Worm (Caenorhabditis elegans) whole organism, young adult: ENCODE data around the gene pycr-4.
A peak's percentile ranks its signal among the peaks of the same experiment; 100 is the strongest.

Experiments used
- B0035.1 ChIP-seq: sonication (generic microtip); optimal IDR thresholded peaks from 2 replicates; lab custom pipeline; 2016; ENCODE audit warnings: missing genetic modification characterization, mild to moderate bottlenecking, missing compliant biosample characterization, missing genotype, missing genetic modification reagents
- B0261.1 ChIP-seq: sonication (generic microtip); optimal IDR thresholded peaks from 2 replicates; lab custom pipeline; 2016; ENCODE audit warnings: mild to moderate bottlenecking, missing genetic modification characterization, moderate library complexity, missing compliant biosample characterization
- D2030.7 ChIP-seq: fragments of 200-800 bp; sonication (Bioruptor generic); IDR thresholded peaks from 2 replicates; pipeline ENCODE4 v1.3.6; 2022; ENCODE audit warnings: missing genetic modification reagents, missing genetic modification characterization, missing compliant biosample characterization
- F10E7.11 ChIP-seq: sonication (generic microtip); optimal IDR thresholded peaks from 2 replicates; lab custom pipeline; 2017; ENCODE audit warnings: mild to moderate bottlenecking, missing genetic modification characterization, moderate library complexity, missing compliant biosample characterization
- F23B12.7 ChIP-seq: sonication (generic microtip); optimal IDR thresholded peaks from 2 replicates; lab custom pipeline; 2017; ENCODE audit warnings: missing genetic modification characterization, mild to moderate bottlenecking, missing compliant biosample characterization, antibody characterized with exemption, moderate library complexity; ENCODE audit not compliant: insufficient read depth
- F49E8.2 ChIP-seq: sonication (generic microtip); optimal IDR thresholded peaks from 3 replicates; lab custom pipeline; 2017; ENCODE audit warnings: missing genetic modification characterization, mild to moderate bottlenecking, missing compliant biosample characterization, antibody characterized with exemption, moderate library complexity; ENCODE audit not compliant: insufficient read depth
- F57C9.4 ChIP-seq: sonication (generic microtip); optimal IDR thresholded peaks from 2 replicates; lab custom pipeline; 2017; ENCODE audit warnings: mild to moderate bottlenecking, missing genetic modification characterization, missing compliant biosample characterization
- T26A5.8 ChIP-seq: sonication (generic microtip); optimal IDR thresholded peaks from 2 replicates; lab custom pipeline; 2016; ENCODE audit warnings: missing genetic modification characterization, missing compliant biosample characterization
- Y53F4B.3 ChIP-seq: fragments of 200-800 bp; sonication (Bioruptor generic); IDR thresholded peaks from 2 replicates; pipeline ENCODE4 v1.3.6; 2022; ENCODE audit warnings: missing genetic modification reagents, missing genetic modification characterization, missing compliant biosample characterization
- Y67H2A.10 ChIP-seq: fragments of 200-800 bp; sonication (Bioruptor generic); conservative IDR thresholded peaks from 2 replicates; pipeline ENCODE4 v1.3.6; 2022; ENCODE audit warnings: missing genetic modification reagents, missing genetic modification characterization, missing compliant biosample characterization
- ZK185.1 ChIP-seq: sonication (generic microtip); optimal IDR thresholded peaks from 2 replicates; lab custom pipeline; 2016; ENCODE audit warnings: mild to moderate bottlenecking, missing genetic modification characterization, missing compliant biosample characterization; ENCODE audit not compliant: poor library complexity, severe bottlenecking
- aptf-2 ChIP-seq: fragments of 200-800 bp; sonication (Bioruptor generic); conservative IDR thresholded peaks from 2 replicates; pipeline ENCODE4 v1.3.6; 2022; ENCODE audit warnings: missing genetic modification reagents, missing genetic modification characterization, missing compliant biosample characterization
- attf-3 ChIP-seq: fragments of 200-800 bp; sonication (Bioruptor generic); conservative IDR thresholded peaks from 2 replicates; pipeline ENCODE4 v1.3.6; 2022; ENCODE audit warnings: missing genetic modification reagents, missing genetic modification characterization, missing compliant biosample characterization
- attf-6 ChIP-seq: fragments of 200-800 bp; sonication (Bioruptor generic); IDR thresholded peaks from 2 replicates; pipeline ENCODE4 v1.3.6; 2022; ENCODE audit warnings: missing genetic modification reagents, missing genetic modification characterization, missing compliant biosample characterization
- bed-2 ChIP-seq: fragments of 200-800 bp; sonication (Bioruptor generic); IDR thresholded peaks from 2 replicates; pipeline ENCODE4 v1.3.6; 2022; ENCODE audit warnings: missing genetic modification reagents, missing genetic modification characterization, missing compliant biosample characterization
- ccch-3 ChIP-seq: fragments of 200-800 bp; sonication (Bioruptor generic); optimal IDR thresholded peaks from 2 replicates; lab custom pipeline; 2018; ENCODE audit warnings: mild to moderate bottlenecking, missing genetic modification characterization, missing compliant biosample characterization
- cebp-1 ChIP-seq, 2 experiments: fragments of 200-800 bp in 1 of 2; sonication (Bioruptor generic) in 1 of 2; sonication (generic microtip) in 1 of 2; IDR thresholded peaks in 1 of 2; optimal IDR thresholded peaks in 1 of 2; 2 replicates each; pipeline versions ENCODE4 v1.3.6 to Lab custom; 2017 to 2022; ENCODE audit warnings: missing compliant biosample characterization in 2 of 2, missing genetic modification characterization in 2 of 2, mild to moderate bottlenecking in 1 of 2, missing genetic modification reagents in 1 of 2, moderate library complexity in 1 of 2
- ceh-100 ChIP-seq: fragments of 200-800 bp; sonication (Bioruptor generic); IDR thresholded peaks from 2 replicates; pipeline ENCODE4 v1.3.6; 2022; ENCODE audit warnings: missing genetic modification reagents, missing genetic modification characterization, missing compliant biosample characterization
- ceh-40 ChIP-seq: fragments of 200-800 bp; sonication (Bioruptor generic); IDR thresholded peaks from 2 replicates; pipeline ENCODE4 v1.3.6; 2022; ENCODE audit warnings: missing genetic modification characterization, missing compliant biosample characterization
- dpff-1 ChIP-seq: sonication (generic microtip); optimal IDR thresholded peaks from 2 replicates; lab custom pipeline; 2017; ENCODE audit warnings: mild to moderate bottlenecking, missing genetic modification characterization, missing compliant biosample characterization
- dpl-1 ChIP-seq: fragments of 150-350 bp; optimal IDR thresholded peaks from 2 replicates; lab custom pipeline; 2014; ENCODE audit warnings: missing biosample characterization, missing genetic modification reagents, missing genetic modification characterization
- egl-18 ChIP-seq: fragments of 200-800 bp; sonication (Bioruptor generic); IDR thresholded peaks from 2 replicates; pipeline ENCODE4 v1.3.6; 2022; ENCODE audit warnings: missing genetic modification reagents, missing genetic modification characterization, missing compliant biosample characterization
- egrh-3 ChIP-seq: fragments of 200-800 bp; sonication (Bioruptor generic); IDR thresholded peaks from 2 replicates; pipeline ENCODE4 v1.3.6; 2022; ENCODE audit warnings: missing genetic modification reagents, missing genetic modification characterization, missing compliant biosample characterization
- gei-17 ChIP-seq: fragments of 200-800 bp; sonication (Bioruptor generic); optimal IDR thresholded peaks from 2 replicates; lab custom pipeline; 2018; ENCODE audit warnings: mild to moderate bottlenecking, missing genetic modification characterization, missing compliant biosample characterization
- hlh-26 ChIP-seq: fragments of 200-800 bp; sonication (Bioruptor generic); conservative IDR thresholded peaks from 2 replicates; pipeline ENCODE4 v1.3.6; 2022; ENCODE audit warnings: missing genetic modification reagents, missing genetic modification characterization, missing compliant biosample characterization
- hmg-1.2 ChIP-seq: fragments of 200-800 bp; sonication (Bioruptor generic); IDR thresholded peaks from 2 replicates; pipeline ENCODE4 v1.3.6; 2022; ENCODE audit warnings: missing genetic modification reagents, missing genetic modification characterization, missing compliant biosample characterization
- lin-35 ChIP-seq, 3 experiments: fragments of 150-350 bp in 2 of 3; sonication (generic microtip) in 1 of 3; optimal IDR thresholded peaks; 2 replicates each; lab custom pipeline; 2014 to 2018; ENCODE audit warnings: missing biosample characterization in 3 of 3, missing genetic modification characterization in 3 of 3, missing genetic modification reagents in 3 of 3
- lin-40 ChIP-seq: sonication (generic microtip); optimal IDR thresholded peaks from 2 replicates; lab custom pipeline; 2016; ENCODE audit warnings: missing genetic modification characterization, mild to moderate bottlenecking, missing compliant biosample characterization, missing genotype, missing genetic modification reagents
- lin-54 ChIP-seq: fragments of 200-800 bp; sonication (Bioruptor generic); optimal IDR thresholded peaks from 2 replicates; lab custom pipeline; 2018; ENCODE audit warnings: mild to moderate bottlenecking, missing genetic modification characterization, missing compliant biosample characterization
- madf-10 ChIP-seq: sonication (generic microtip); optimal IDR thresholded peaks from 2 replicates; lab custom pipeline; 2016; ENCODE audit warnings: mild to moderate bottlenecking, missing genetic modification characterization, missing compliant biosample characterization
- madf-3 ChIP-seq: fragments of 200-800 bp; sonication (Bioruptor generic); IDR thresholded peaks from 2 replicates; pipeline ENCODE4 v1.3.6; 2022; ENCODE audit warnings: missing genetic modification reagents, missing genetic modification characterization, missing compliant biosample characterization
- madf-8 ChIP-seq: fragments of 200-800 bp; sonication (Bioruptor generic); conservative IDR thresholded peaks from 2 replicates; pipeline ENCODE4 v1.3.6; 2022; ENCODE audit warnings: missing genetic modification reagents, missing genetic modification characterization, missing compliant biosample characterization
- mes-4 ChIP-seq: sonication (generic microtip); optimal IDR thresholded peaks from 2 replicates; lab custom pipeline; 2016; ENCODE audit warnings: missing genotype, missing genetic modification characterization, missing compliant biosample characterization
- nhr-90 ChIP-seq: sonication (generic microtip); optimal IDR thresholded peaks from 2 replicates; lab custom pipeline; 2016; ENCODE audit warnings: missing genotype, mild to moderate bottlenecking, missing genetic modification characterization, missing compliant biosample characterization
- rcor-1 ChIP-seq: fragments of 200-800 bp; sonication (Bioruptor generic); IDR thresholded peaks from 2 replicates; pipeline ENCODE4 v1.3.6; 2022; ENCODE audit warnings: missing genetic modification reagents, missing genetic modification characterization, missing compliant biosample characterization
- rpc-1 ChIP-seq, 2 experiments: fragments of 150-350 bp in 1 of 2; sonication (generic microtip) in 1 of 2; optimal IDR thresholded peaks; 2 replicates each; lab custom pipeline; 2014 to 2018; ENCODE audit warnings: missing biosample characterization in 1 of 2, missing genetic modification characterization in 1 of 2, missing genetic modification reagents in 1 of 2, missing genotype in 1 of 2
- sptf-2 ChIP-seq: fragments of 200-800 bp; sonication (Bioruptor generic); optimal IDR thresholded peaks from 2 replicates; lab custom pipeline; 2018; ENCODE audit warnings: mild to moderate bottlenecking, missing genetic modification characterization, missing compliant biosample characterization
- tbp1 ChIP-seq: fragments of 200-800 bp; sonication (Bioruptor generic); optimal IDR thresholded peaks from 2 replicates; lab custom pipeline; 2018; ENCODE audit warnings: mild to moderate bottlenecking, missing genetic modification characterization, missing compliant biosample characterization
- tbx-9 ChIP-seq: sonication (generic microtip); optimal IDR thresholded peaks from 2 replicates; lab custom pipeline; 2016; ENCODE audit warnings: borderline replicate concordance, missing genetic modification characterization, inconsistent platforms, missing compliant biosample characterization
- tlf-1 ChIP-seq: fragments of 200-800 bp; sonication (Bioruptor generic); optimal IDR thresholded peaks from 2 replicates; lab custom pipeline; 2018; ENCODE audit warnings: mild to moderate bottlenecking, missing genetic modification characterization, missing compliant biosample characterization
- xnd-1 ChIP-seq: sonication (generic microtip); optimal IDR thresholded peaks from 2 replicates; lab custom pipeline; 2016; ENCODE audit warnings: missing genotype, missing genetic modification reagents, missing genetic modification characterization, missing compliant biosample characterization
- zim-3 ChIP-seq: sonication (generic microtip); optimal IDR thresholded peaks from 2 replicates; lab custom pipeline; 2017; ENCODE audit warnings: mild to moderate bottlenecking, missing genetic modification characterization, moderate library complexity, missing compliant biosample characterization
- ztf-18 ChIP-seq: sonication (generic microtip); optimal IDR thresholded peaks from 2 replicates; lab custom pipeline; 2016; ENCODE audit warnings: missing genotype, mild to moderate bottlenecking, missing genetic modification characterization, missing compliant biosample characterization
- ztf-28 ChIP-seq: fragments of 200-800 bp; sonication (Bioruptor generic); IDR thresholded peaks from 2 replicates; pipeline ENCODE4 v1.3.6; 2022; ENCODE audit warnings: missing genetic modification reagents, missing genetic modification characterization, missing compliant biosample characterization
- ztf-6 ChIP-seq: fragments of 200-800 bp; sonication (Bioruptor generic); IDR thresholded peaks from 2 replicates; pipeline ENCODE4 v1.3.6; 2022; ENCODE audit warnings: missing genetic modification reagents, missing genetic modification characterization, missing compliant biosample characterization

pycr-4 gene

DNA sequence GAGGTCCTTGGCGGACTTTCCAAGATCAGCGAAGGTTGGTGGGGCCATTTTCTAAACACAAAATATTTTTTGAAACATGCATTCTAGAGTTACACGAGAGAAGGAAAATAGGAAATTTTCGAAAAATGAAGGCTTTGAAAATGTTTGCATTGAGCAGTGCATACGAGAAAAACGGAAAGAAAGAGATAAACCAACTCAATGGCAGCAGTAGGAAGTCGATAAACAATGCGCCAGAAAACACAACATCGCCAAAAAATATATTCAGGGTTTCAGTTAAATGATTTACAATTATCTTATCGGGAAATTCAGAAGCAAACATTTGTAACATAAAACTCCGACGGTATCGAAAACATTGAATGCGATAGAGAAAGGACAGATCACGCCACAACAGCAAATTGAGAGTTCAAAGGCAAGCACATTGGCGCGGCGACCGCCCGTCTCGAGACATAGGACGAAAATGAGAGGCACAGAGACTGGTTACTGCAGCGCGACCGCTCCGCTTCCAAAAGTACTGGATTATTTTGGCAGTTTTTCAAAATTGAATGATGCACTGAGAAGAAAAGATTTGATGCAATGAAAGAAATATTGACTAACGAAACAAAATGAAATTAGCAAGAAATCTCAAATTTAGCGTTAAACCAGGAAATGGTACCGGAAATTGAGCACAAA, 30.9 kb upstream of the pycr-4 start, which contains the start of the genes vdac-1 and R05G6.5 (continued):
- TF ChIP-seq hmg-1.2 (GFP tag; lab: Robert Waterston, UW) = peak; percentile 92
- TF ChIP-seq madf-10 (tag; lab: Kevin White, UChicago) = peak; percentile 45
- TF ChIP-seq nhr-90 = no peak
- peak; percentile 39; the same call in 1 of the 2 replicates for TF ChIP-seq rcor-1 (GFP tag; lab: Robert Waterston, UW)

DNA sequence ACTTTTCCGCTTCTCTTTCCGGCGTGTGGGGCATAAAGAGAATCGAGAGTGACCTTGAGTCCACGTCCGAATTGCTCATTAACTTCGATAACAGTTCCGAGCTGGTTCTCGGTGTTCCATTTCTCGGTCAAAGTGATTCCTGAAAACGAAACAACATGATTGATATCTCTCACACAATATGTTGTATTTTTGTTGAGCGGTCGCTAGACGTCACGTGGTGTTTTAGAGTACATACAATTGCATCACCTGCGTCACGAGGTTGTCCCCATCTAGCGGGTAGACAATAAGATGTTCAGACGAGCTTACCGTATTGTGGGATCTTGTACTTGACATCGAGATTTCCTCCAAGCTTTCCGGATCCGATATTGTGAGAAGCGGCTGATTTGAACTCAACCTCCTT, 30.2 kb upstream of the pycr-4 start:
- TF ChIP-seq gei-17 (no peak), egrh-3 (GFP tag; lab: Robert Waterston, UW) (no peak), sptf-2 (GFP tag; lab: Kevin White, UChicago) (peak; percentile 0), ccch-3 (GFP tag; lab: Kevin White, UChicago) (no peak), B0035.1 (tag; lab: Kevin White, UChicago) (no peak), attf-6 (GFP tag; lab: Robert Waterston, UW) (no peak), F10E7.11 (tag; lab: Kevin White, UChicago) (no peak), ceh-100 (GFP tag; lab: Robert Waterston, UW) (no peak), Y67H2A.10 (GFP tag; lab: Robert Waterston, UW) (0 out of 2 replicates have a peak, but pooled peaks have one; percentile 51), attf-3 (GFP tag; lab: Robert Waterston, UW) (no peak), Y53F4B.3 (GFP tag; lab: Robert Waterston, UW) (no peak), dpff-1 (tag; lab: Kevin White, UChicago) (no peak), mes-4 (tag; lab: Kevin White, UChicago) (no peak), tlf-1 (GFP tag; lab: Kevin White, UChicago) (no peak), B0261.1 (tag; lab: Kevin White, UChicago) (no peak), ZK185.1 (tag; lab: Kevin White, UChicago) (peak; percentile 54), bed-2 (GFP tag; lab: Robert Waterston, UW) (no peak), tbx-9 (tag; lab: Kevin White, UChicago) (no peak), aptf-2 (GFP tag; lab: Robert Waterston, UW) (no peak), ztf-18 (tag; lab: Kevin White, UChicago) (no peak), F49E8.2 (no peak), zim-3 (tag; lab: Kevin White, UChicago) (no peak), dpl-1 (GFP tag; lab: Kevin White, UChicago) (no peak), lin-54 (GFP tag; lab: Kevin White, UChicago) (peak; percentile 21), ceh-40 (GFP tag; lab: Robert Waterston, UW) (0 out of 2 replicates have a peak, but pooled peaks have one; percentile 62), xnd-1 (tag; lab: Kevin White, UChicago) (no peak), T26A5.8 (tag; lab: Kevin White, UChicago) (no peak), cebp-1 (GFP tag; IDR thresholded peaks at IDR 0.05; lab: Robert Waterston, UW) (no peak), cebp-1 (tag; optimal IDR thresholded peaks at IDR 0.05; lab: Kevin White, UChicago) (peak; percentile 57), ztf-28 (no peak), F57C9.4 (tag; lab: Kevin White, UChicago) (no peak), madf-8 (GFP tag; lab: Robert Waterston, UW) (no peak), ztf-6 (GFP tag; lab: Robert Waterston, UW) (no peak), lin-40 (tag; lab: Kevin White, UChicago) (peak; percentile 35), rpc-1 (optimal IDR thresholded peaks at IDR 0.05; lab: Kevin White, UChicago) (no peak), rpc-1 (tag; optimal IDR thresholded peaks at IDR 0.05; lab: Kevin White, UChicago) (no peak), madf-3 (GFP tag; lab: Robert Waterston, UW) (0 out of 2 replicates have a peak, but pooled peaks have one; percentile 54), hlh-26 (GFP tag; lab: Robert Waterston, UW) (no peak), F23B12.7 (tag; lab: Kevin White, UChicago) (no peak), lin-35 (GFP tag; optimal IDR thresholded peaks at IDR 0.05; lab: Kevin White, UChicago) (no peak), tbp1 (GFP tag; lab: Kevin White, UChicago) (no peak), egl-18 (GFP tag; lab: Robert Waterston, UW) (no peak), D2030.7 (GFP tag; lab: Robert Waterston, UW) (no peak)
